Fruit fly (Drosophila melanogaster): Measurements from ENCODE around the gene RhoU.

RhoU gene

dm6 chrX:10067528-10067927, 18.8 kb upstream of the RhoU start (continued):
- TF ChIP-seq CG10366 (GFP tag; IDR thresholded peaks at IDR 0.05) = peak; percentile 19; the same call in 1 of the 2 replicates
- no peak for TF ChIP-seq zen2 (GFP tag; IDR thresholded peaks at IDR 0.05; ENCODE audit: partially characterized antibody)
- TF ChIP-seq emc (GFP tag; optimal IDR thresholded peaks at IDR 0.05) = no peak
- TF ChIP-seq CG7963 (GFP tag; IDR thresholded peaks at IDR 0.05; ENCODE audit: partially characterized antibody) = no peak
- no peak for TF ChIP-seq tap (tag; optimal IDR thresholded peaks at IDR 0.05)
- peak; percentile 1 for TF ChIP-seq CG17802 (tag; optimal IDR thresholded peaks at IDR 0.05)
- 0 out of 2 replicates have a peak, but pooled peaks have one; percentile 40 for TF ChIP-seq CG4730 (GFP tag; IDR thresholded peaks at IDR 0.05)
- peak; percentile 38 for TF ChIP-seq phol (tag; optimal IDR thresholded peaks at IDR 0.05)
- TF ChIP-seq tio (GFP tag; optimal IDR thresholded peaks at IDR 0.05) = no peak
- peak; percentile 6 for TF ChIP-seq Deaf1 (tag; optimal IDR thresholded peaks at IDR 0.05)
- peak; percentile 20; the same call in 1 of the 2 replicates for TF ChIP-seq CG8765 (GFP tag; IDR thresholded peaks at IDR 0.05)
- TF ChIP-seq D19A (tag; optimal IDR thresholded peaks at IDR 0.05) = peak; percentile 34
- no peak for TF ChIP-seq amos (GFP tag; IDR thresholded peaks at IDR 0.05; ENCODE audit: partially characterized antibody)
- TF ChIP-seq CG10959 (GFP tag; IDR thresholded peaks at IDR 0.05) = peak; percentile 45; the same call in 1 of the 2 replicates
- peak; percentile 13 for TF ChIP-seq CG17385 (GFP tag; optimal IDR thresholded peaks at IDR 0.05)
- no peak for TF ChIP-seq Neu2 (GFP tag; optimal IDR thresholded peaks at IDR 0.05; ENCODE audit: borderline replicate concordance)
- TF ChIP-seq zf30C (GFP tag; optimal IDR thresholded peaks at IDR 0.05) = no peak
- TF ChIP-seq CG15696 (tag; optimal IDR thresholded peaks at IDR 0.05) = peak; percentile 15
- no peak for TF ChIP-seq gcm2 (GFP tag; optimal IDR thresholded peaks at IDR 0.05)
- TF ChIP-seq Ravus (GFP tag; IDR thresholded peaks at IDR 0.05) = no peak
- TF ChIP-seq chn (GFP tag; optimal IDR thresholded peaks at IDR 0.05) = peak; percentile 16
- TF ChIP-seq Elba2 (GFP tag; optimal IDR thresholded peaks at IDR 0.05) = no peak
- TF ChIP-seq sob (GFP tag; IDR thresholded peaks at IDR 0.05) = peak; percentile 28; the same call in 1 of the 2 replicates
- TF ChIP-seq CG2202 (tag; optimal IDR thresholded peaks at IDR 0.05) = no peak
- no peak for TF ChIP-seq CG15073 (GFP tag; optimal IDR thresholded peaks at IDR 0.05)
- TF ChIP-seq lmd (GFP tag; IDR thresholded peaks at IDR 0.05) = no peak; the same call in 1 of the 2 replicates
- TF ChIP-seq Aef1 (GFP tag; IDR thresholded peaks at IDR 0.05) = 0 out of 3 replicates have a peak, but pooled peaks have one; percentile 11
- peak; percentile 57; the same call in 1 of the 2 replicates for TF ChIP-seq H2.0 (GFP tag; IDR thresholded peaks at IDR 0.05)
- TF ChIP-seq tx (GFP tag; optimal IDR thresholded peaks at IDR 0.05) = peak; percentile 7
- peak; percentile 25; the same call in 1 of the 2 replicates for TF ChIP-seq Rx (GFP tag; IDR thresholded peaks at IDR 0.05)
- no peak for TF ChIP-seq Hmx (GFP tag; optimal IDR thresholded peaks at IDR 0.05)
- no peak for TF ChIP-seq fd64A (GFP tag; optimal IDR thresholded peaks at IDR 0.05)
- TF ChIP-seq CG12104 (GFP tag; optimal IDR thresholded peaks at IDR 0.05) = no peak
- 0 out of 2 replicates have a peak, but pooled peaks have one; percentile 33 for TF ChIP-seq chm (GFP tag; IDR thresholded peaks at IDR 0.05)
- TF ChIP-seq Oaz (GFP tag; IDR thresholded peaks at IDR 0.05) = no peak; the same call in 1 of the 2 replicates
- no peak for TF ChIP-seq CG10431 (GFP tag; optimal IDR thresholded peaks at IDR 0.05)
- TF ChIP-seq zfh1 (GFP tag; IDR thresholded peaks at IDR 0.05) = peak; percentile 71
- no peak for TF ChIP-seq Mad (GFP tag; optimal IDR thresholded peaks at IDR 0.05)
- TF ChIP-seq CG6765 (GFP tag; optimal IDR thresholded peaks at IDR 0.05) = no peak
- TF ChIP-seq pita (GFP tag; optimal IDR thresholded peaks at IDR 0.05) = no peak
- peak; percentile 28 for TF ChIP-seq CG8924 (tag; optimal IDR thresholded peaks at IDR 0.05)
- no peak for TF ChIP-seq hb (GFP tag; IDR thresholded peaks at IDR 0.05; ENCODE audit: partially characterized antibody)
- no peak for TF ChIP-seq ERR (GFP tag; optimal IDR thresholded peaks at IDR 0.05)
- no peak for TF ChIP-seq ato (GFP tag; IDR thresholded peaks at IDR 0.05; ENCODE audit: partially characterized antibody)
- TF ChIP-seq tup (GFP tag; optimal IDR thresholded peaks at IDR 0.05) = no peak
- no peak for TF ChIP-seq Lpt (GFP tag; optimal IDR thresholded peaks at IDR 0.05)
- no peak for TF ChIP-seq CTCF (GFP tag; optimal IDR thresholded peaks at IDR 0.05)
- no peak for TF ChIP-seq knrl (GFP tag; IDR thresholded peaks at IDR 0.05; ENCODE audit: partially characterized antibody)
- peak; percentile 7 for TF ChIP-seq CG12155 (GFP tag; optimal IDR thresholded peaks at IDR 0.05)
- TF ChIP-seq BEAF-32 (GFP tag; optimal IDR thresholded peaks at IDR 0.05) = no peak
- TF ChIP-seq dpn (GFP tag; optimal IDR thresholded peaks at IDR 0.05) = peak; percentile 0 to 50

All from whole organism, embryonic.